Worm (Caenorhabditis elegans): ENCODE measurements around the gene K02D10.2.
A peak's percentile ranks its signal among the peaks of the same experiment; 100 is the strongest.

K02D10.2 gene

DNA sequence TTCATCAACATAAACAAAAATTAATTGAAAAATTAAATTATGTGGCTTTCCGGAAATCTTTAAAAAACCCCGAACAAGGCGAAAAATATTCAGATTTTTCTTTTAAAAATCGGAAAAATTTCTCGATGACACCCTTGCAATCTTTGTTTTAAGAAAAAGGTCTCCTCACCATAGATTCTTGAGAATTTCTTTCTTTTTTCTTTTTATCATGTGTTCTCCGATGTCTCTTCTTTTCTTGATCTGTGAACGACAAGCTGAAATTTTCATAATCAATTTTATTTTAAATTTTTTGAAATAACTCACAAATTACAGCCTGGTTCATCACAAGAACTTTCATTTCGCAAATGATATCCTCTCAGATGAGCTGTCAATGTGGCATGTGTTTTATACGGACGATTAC lies 20.2 kb upstream of the K02D10.2 start, which contains the start of the genes zfp-1 and F54F2.14:
TSS of gene zfp-1 (plus strand) at position 301 of the 400 bp plus-strand sequence.
TSS of gene F54F2.14 (plus strand) at position 312 of the 400 bp plus-strand sequence.
- TF ChIP-seq unc-42 (tag; optimal IDR thresholded peaks at IDR 0.05) (no peak), hlh-13 (GFP tag; optimal IDR thresholded peaks at IDR 0.05) (no peak), K09A11.1 (tag; optimal IDR thresholded peaks at IDR 0.05; ENCODE audit: insufficient read depth) (no peak), ahr-1 (tag; optimal IDR thresholded peaks at IDR 0.05) (no peak), ets-4 (tag; optimal IDR thresholded peaks at IDR 0.05) (no peak), nfya-1 (tag; optimal IDR thresholded peaks at IDR 0.05) (no peak), Y22D7AL.16 (tag; optimal IDR thresholded peaks at IDR 0.05) (no peak), ref-2 (tag; optimal IDR thresholded peaks at IDR 0.05) (no peak), ceh-45 (GFP tag; IDR thresholded peaks at IDR 0.05) (no peak), zip-5 (tag; optimal IDR thresholded peaks at IDR 0.05) (no peak), unc-86 (tag; optimal IDR thresholded peaks at IDR 0.05) (no peak), C38D4.7 (GFP tag; optimal IDR thresholded peaks at IDR 0.05) (no peak), ceh-30 (tag; optimal IDR thresholded peaks at IDR 0.05) (no peak), hlh-30 (tag; optimal IDR thresholded peaks at IDR 0.05; ENCODE audit: insufficient read depth) (no peak), pax-1 (tag; optimal IDR thresholded peaks at IDR 0.05) (no peak), tbx-7 (tag; optimal IDR thresholded peaks at IDR 0.05) (no peak), sox-4 (tag; optimal IDR thresholded peaks at IDR 0.05) (no peak)

ce11 chrIII:8788690-8789089 lies 17.6 kb upstream of the K02D10.2 start:
- TF ChIP-seq tbx-2 (tag; optimal IDR thresholded peaks at IDR 0.05) (peak; percentile 32), ceh-31 (tag; optimal IDR thresholded peaks at IDR 0.05) (peak; percentile 29), unc-42 (tag; optimal IDR thresholded peaks at IDR 0.05) (peak; percentile 14), ceh-14 (tag; optimal IDR thresholded peaks at IDR 0.05) (peak; percentile 17), elt-4 (tag; optimal IDR thresholded peaks at IDR 0.05) (no peak)

- TF ChIP-seq sdc-2 (tag; optimal IDR thresholded peaks at IDR 0.05) (no peak), ceh-24 (tag; optimal IDR thresholded peaks at IDR 0.05) (no peak), fax-1 (tag; optimal IDR thresholded peaks at IDR 0.05) (no peak), hlh-13 (GFP tag; optimal IDR thresholded peaks at IDR 0.05) (no peak), ceh-48 (tag; optimal IDR thresholded peaks at IDR 0.05) (no peak), ceh-2 (tag; optimal IDR thresholded peaks at IDR 0.05) (no peak), dmd-4 (tag; optimal IDR thresholded peaks at IDR 0.05; ENCODE audit: borderline replicate concordance) (no peak), sox-2 (GFP tag; IDR thresholded peaks at IDR 0.05) (no peak), lin-11 (tag; optimal IDR thresholded peaks at IDR 0.05) (no peak), ceh-22 (tag; optimal IDR thresholded peaks at IDR 0.05) (no peak)
Measured at ce11 chrIII:8786077-8786476, 15.0 kb upstream of the K02D10.2 start, which contains the start of gene K02D10.8. K02D10.8 (plus strand) TSS chrIII:8786377.

- TF ChIP-seq ceh-22 (tag; optimal IDR thresholded peaks at IDR 0.05) (no peak), ceh-18 (tag; optimal IDR thresholded peaks at IDR 0.05) (peak; percentile 65), hlh-30 (tag; optimal IDR thresholded peaks at IDR 0.05; ENCODE audit: insufficient read depth) (peak; percentile 58)
Measured at ce11 chrIII:8785426-8785825, 14.4 kb upstream of the K02D10.2 start.

ce11 chrIII:8784500-8784899 lies 13.4 kb upstream of the K02D10.2 start:
- TF ChIP-seq ceh-18 (tag; optimal IDR thresholded peaks at IDR 0.05), result peak; percentile 9
- no peak for TF ChIP-seq ceh-45 (GFP tag; IDR thresholded peaks at IDR 0.05)
- TF ChIP-seq fax-1 (tag; optimal IDR thresholded peaks at IDR 0.05), result no peak

DNA sequence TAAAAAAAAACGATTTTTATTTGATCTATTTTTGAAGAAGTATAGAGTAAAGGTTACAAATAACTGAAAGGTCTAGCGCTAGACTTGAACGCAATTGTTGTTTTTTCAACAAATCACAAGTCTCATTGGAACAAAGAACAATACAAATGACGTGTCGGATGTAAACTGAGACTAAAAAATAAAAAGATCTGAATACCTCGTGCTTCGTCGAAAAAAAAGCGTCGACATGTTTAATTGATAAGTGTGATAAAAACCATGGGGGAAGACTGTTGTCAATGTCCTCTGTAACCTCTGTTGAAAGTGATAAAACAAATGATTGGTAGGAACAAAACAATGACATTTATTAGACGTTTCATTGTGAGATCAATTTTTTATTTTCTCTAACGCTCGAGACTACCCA lies 11.7 kb upstream of the K02D10.2 start:
- TF ChIP-seq odd-2 (tag; optimal IDR thresholded peaks at IDR 0.05) (no peak), rnt-1 (tag; optimal IDR thresholded peaks at IDR 0.05) (no peak), pros-1 (tag; optimal IDR thresholded peaks at IDR 0.05) (no peak), F13H6.1 (tag; optimal IDR thresholded peaks at IDR 0.05) (no peak), elt-4 (tag; optimal IDR thresholded peaks at IDR 0.05) (no peak), che-1 (tag; optimal IDR thresholded peaks at IDR 0.05) (no peak), ceh-34 (tag; optimal IDR thresholded peaks at IDR 0.05) (no peak), sox-4 (tag; optimal IDR thresholded peaks at IDR 0.05) (no peak), lin-11 (tag; optimal IDR thresholded peaks at IDR 0.05) (no peak), unc-55 (GFP tag; optimal IDR thresholded peaks at IDR 0.05) (no peak), ztf-16 (tag; optimal IDR thresholded peaks at IDR 0.05) (no peak), ceh-48 (tag; optimal IDR thresholded peaks at IDR 0.05) (no peak), ceh-31 (tag; optimal IDR thresholded peaks at IDR 0.05) (no peak), unc-42 (tag; optimal IDR thresholded peaks at IDR 0.05) (no peak), madf-2 (tag; optimal IDR thresholded peaks at IDR 0.05) (no peak), hlh-15 (tag; optimal IDR thresholded peaks at IDR 0.05) (no peak), hlh-13 (GFP tag; optimal IDR thresholded peaks at IDR 0.05) (no peak), T23F11.4 (GFP tag; optimal IDR thresholded peaks at IDR 0.05) (no peak), sox-2 (GFP tag; IDR thresholded peaks at IDR 0.05) (no peak), zip-5 (tag; optimal IDR thresholded peaks at IDR 0.05) (no peak)
